Worm (Caenorhabditis elegans) whole organism, midembryonic: ENCODE measurements around the gene trpa-1.

Experiments
- T22C8.4 ChIP-seq: fragments of 200-800 bp; sonication (Bioruptor generic); IDR thresholded peaks from 2 replicates; pipeline ENCODE4 v1.3.6; 2022; ENCODE audit warnings: missing genetic modification characterization, missing compliant biosample characterization
- cog-1 ChIP-seq: sonication (generic microtip); optimal IDR thresholded peaks from 2 replicates; lab custom pipeline; 2016; ENCODE audit warnings: missing genetic modification characterization, missing compliant biosample characterization
- flt-1 ChIP-seq: fragments of 200-800 bp; sonication (Bioruptor generic); IDR thresholded peaks from 2 replicates; pipeline ENCODE4 v1.3.6; 2022; ENCODE audit warnings: missing genetic modification characterization, missing compliant biosample characterization
- klf-2 ChIP-seq: fragments of 200-800 bp; sonication (Bioruptor generic); conservative IDR thresholded peaks from 2 replicates; pipeline ENCODE4 v1.3.6; 2022; ENCODE audit warnings: missing genetic modification reagents, missing genetic modification characterization, missing compliant biosample characterization
- med-1 ChIP-seq: sonication (generic microtip); optimal IDR thresholded peaks from 2 replicates; lab custom pipeline; 2017; ENCODE audit warnings: missing genetic modification characterization, mild to moderate bottlenecking, missing compliant biosample characterization, antibody characterized with exemption, missing genetic modification reagents; ENCODE audit not compliant: insufficient read depth
- ref-1 ChIP-seq: fragments of 200-800 bp; sonication (Bioruptor generic); conservative IDR thresholded peaks from 2 replicates; pipeline ENCODE4 v1.3.6; 2022; ENCODE audit warnings: missing genetic modification reagents, missing genetic modification characterization, missing compliant biosample characterization
- tab-1 ChIP-seq: fragments of 200-800 bp; sonication (Bioruptor generic); IDR thresholded peaks from 2 replicates; pipeline ENCODE4 v1.3.6; 2022; ENCODE audit warnings: missing genetic modification characterization, missing compliant biosample characterization
- ztf-23 ChIP-seq: fragments of 200-800 bp; sonication (Bioruptor generic); IDR thresholded peaks from 2 replicates; pipeline ENCODE4 v1.3.6; 2022; ENCODE audit warnings: missing genetic modification reagents, missing genetic modification characterization, missing compliant biosample characterization
- ztf-29 ChIP-seq: fragments of 200-800 bp; sonication (Bioruptor generic); IDR thresholded peaks from 2 replicates; pipeline ENCODE4 v1.3.6; 2022; ENCODE audit warnings: missing genetic modification reagents, missing genetic modification characterization, missing compliant biosample characterization

The trpa-1 gene

DNA sequence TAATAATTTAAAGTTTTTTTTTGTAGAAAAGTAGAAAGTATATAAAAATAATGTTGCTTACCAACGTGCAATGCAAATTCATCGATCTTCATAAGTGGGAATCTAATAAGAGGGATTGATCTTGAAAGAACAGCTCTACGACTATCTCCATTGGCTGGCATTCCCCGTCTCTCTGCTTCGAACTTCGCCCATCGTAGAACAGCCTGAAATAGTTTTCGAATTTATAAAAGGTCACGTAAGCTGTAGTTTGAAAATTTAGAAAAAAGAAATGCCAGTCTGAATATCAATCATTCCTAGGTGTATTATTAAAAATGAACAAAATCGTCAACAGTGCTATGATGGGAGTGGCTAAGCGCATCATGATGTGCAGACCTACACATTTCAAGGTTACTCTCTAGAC lies 12.4 kb upstream of the trpa-1 start, which contains the start of gene F38H4.5:
F38H4.5 (plus strand) TSS at position 301 of the 400 bp plus-strand sequence.
- TF ChIP-seq T22C8.4 (GFP tag; lab: Robert Waterston, UW) (no peak), flt-1 (GFP tag; lab: Robert Waterston, UW) (no peak), med-1 (GFP tag; lab: Kevin White, UChicago) (no peak), tab-1 (no peak), klf-2 (GFP tag; lab: Robert Waterston, UW) (no peak), ref-1 (no peak), ztf-29 (no peak), cog-1 (tag; lab: Kevin White, UChicago) (no peak), ztf-23 (GFP tag; lab: Robert Waterston, UW) (no peak)

ce11 chrIV:11854777-11855176 lies 9.5 kb upstream of the trpa-1 start, which contains the start of gene tag-30:
Gene tag-30, minus strand, starts transcription at chrIV:11855159.
- TF ChIP-seq tab-1, result no peak
- no peak for TF ChIP-seq T22C8.4 (GFP tag; lab: Robert Waterston, UW)
- no peak for TF ChIP-seq cog-1 (tag; lab: Kevin White, UChicago)

DNA sequence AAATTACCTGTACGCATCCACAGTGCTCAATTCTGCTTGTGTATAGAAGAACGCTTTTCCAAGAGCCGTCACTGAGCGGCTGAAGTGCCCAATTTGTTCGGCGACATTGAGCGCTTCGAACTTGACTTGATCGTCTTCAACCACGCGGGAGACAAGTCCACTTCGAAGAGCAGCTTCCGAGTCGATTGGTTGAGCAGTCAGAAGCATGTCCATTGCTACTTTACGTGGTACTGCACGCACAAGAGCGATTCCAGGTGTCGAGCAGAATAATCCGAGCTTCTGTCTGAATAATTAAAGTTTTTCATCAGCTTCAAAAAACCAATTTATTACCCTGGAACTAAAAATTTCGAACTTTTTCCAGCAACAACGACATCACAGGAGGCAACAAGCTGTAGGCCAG lies 8.9 kb upstream of the trpa-1 start:
- TF ChIP-seq tab-1 (no peak), T22C8.4 (GFP tag; lab: Robert Waterston, UW) (no peak), flt-1 (GFP tag; lab: Robert Waterston, UW) (no peak), ztf-29 (no peak), ztf-23 (GFP tag; lab: Robert Waterston, UW) (no peak), ref-1 (no peak)

DNA sequence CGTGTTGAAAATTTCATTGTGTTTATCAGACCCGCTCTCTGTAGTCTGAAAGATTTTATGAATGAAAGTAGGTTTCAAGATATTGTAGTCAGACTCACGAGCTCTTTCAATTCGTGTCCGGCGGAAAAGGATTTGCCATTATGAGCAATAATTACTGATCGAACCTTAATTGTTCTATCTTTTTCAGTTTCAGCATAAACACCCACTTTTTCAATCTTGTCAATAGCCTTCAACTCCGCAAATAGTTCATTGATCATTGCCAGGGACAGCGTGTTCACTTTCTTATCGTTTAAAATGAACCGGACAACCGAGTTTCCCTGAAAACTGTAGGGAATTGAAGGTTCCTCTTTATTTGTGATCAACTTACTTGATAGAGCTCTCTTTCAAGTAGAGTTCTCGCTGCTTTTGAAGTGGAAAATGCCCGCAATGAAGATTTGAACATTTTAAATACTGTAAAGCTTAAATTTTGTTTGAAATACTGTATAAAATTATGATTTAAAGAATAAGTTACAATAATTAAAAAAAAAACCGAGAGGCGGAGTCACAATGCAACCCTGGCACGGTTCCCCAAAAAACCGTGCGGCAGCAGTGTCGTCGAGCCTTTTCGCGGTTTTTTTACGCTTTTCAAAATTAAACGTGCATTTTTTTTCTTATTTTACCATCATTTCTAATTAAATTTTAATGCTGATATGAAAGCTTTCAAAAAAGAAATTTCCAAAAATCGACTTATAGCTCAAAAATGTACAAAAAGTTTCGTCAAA lies 8.2 kb upstream of the trpa-1 start, which contains the start of gene ech-2:
ech-2 (minus strand) TSS at position 452 of the 761 bp plus-strand sequence.
- no peak for TF ChIP-seq flt-1 (GFP tag; lab: Robert Waterston, UW)
- TF ChIP-seq klf-2 (GFP tag; lab: Robert Waterston, UW), result no peak
- no peak for TF ChIP-seq cog-1 (tag; lab: Kevin White, UChicago)
- TF ChIP-seq med-1 (GFP tag; lab: Kevin White, UChicago), result no peak
- TF ChIP-seq ztf-29, result no peak
- no peak for TF ChIP-seq ztf-23 (GFP tag; lab: Robert Waterston, UW)
- TF ChIP-seq ref-1, result no peak
- TF ChIP-seq T22C8.4 (GFP tag; lab: Robert Waterston, UW), result no peak
- no peak for TF ChIP-seq tab-1

- no peak for TF ChIP-seq ref-1
- TF ChIP-seq ztf-29, result no peak
- peak; percentile 53 for TF ChIP-seq cog-1 (tag; lab: Kevin White, UChicago)
These were observed 7.2 kb upstream of the trpa-1 start for ce11 chrIV:11857159-11857565.

ce11 chrIV:11858142-11858541 lies 6.2 kb upstream of the trpa-1 start, which contains the start of gene let-92:
Gene let-92, plus strand, starts transcription at chrIV:11858442.
- TF ChIP-seq T22C8.4 (GFP tag; lab: Robert Waterston, UW) (no peak), cog-1 (tag; lab: Kevin White, UChicago) (no peak), med-1 (GFP tag; lab: Kevin White, UChicago) (no peak), klf-2 (GFP tag; lab: Robert Waterston, UW) (no peak), tab-1 (no peak), ztf-23 (GFP tag; lab: Robert Waterston, UW) (no peak), flt-1 (GFP tag; lab: Robert Waterston, UW) (no peak), ztf-29 (no peak), ref-1 (no peak)

ce11 chrIV:11859995-11860605 lies 4.2 kb upstream of the trpa-1 start, which contains the start of gene mob-1:
Gene mob-1, plus strand, starts transcription at chrIV:11860555.
- no peak for TF ChIP-seq flt-1 (GFP tag; lab: Robert Waterston, UW)
- no peak for TF ChIP-seq tab-1
- TF ChIP-seq med-1 (GFP tag; lab: Kevin White, UChicago), result no peak
- no peak for TF ChIP-seq ztf-23 (GFP tag; lab: Robert Waterston, UW)
- no peak for TF ChIP-seq T22C8.4 (GFP tag; lab: Robert Waterston, UW)
- TF ChIP-seq ref-1, result no peak
- TF ChIP-seq cog-1 (tag; lab: Kevin White, UChicago), result no peak
- TF ChIP-seq klf-2 (GFP tag; lab: Robert Waterston, UW), result no peak
- TF ChIP-seq ztf-29, result no peak

ce11 chrIV:11863428-11863827 lies 898 bp upstream of the trpa-1 start:
- no peak for TF ChIP-seq ztf-23 (GFP tag; lab: Robert Waterston, UW)
- TF ChIP-seq tab-1, result no peak
- TF ChIP-seq ztf-29, result no peak
- TF ChIP-seq klf-2 (GFP tag; lab: Robert Waterston, UW), result no peak
- no peak for TF ChIP-seq ref-1
- TF ChIP-seq cog-1 (tag; lab: Kevin White, UChicago), result no peak
- no peak for TF ChIP-seq T22C8.4 (GFP tag; lab: Robert Waterston, UW)
- TF ChIP-seq med-1 (GFP tag; lab: Kevin White, UChicago), result no peak
- TF ChIP-seq flt-1 (GFP tag; lab: Robert Waterston, UW), result no peak

ce11 chrIV:11867652-11868232 lies 3.4 kb downstream of the trpa-1 start:
- TF ChIP-seq med-1 (GFP tag; lab: Kevin White, UChicago) (no peak), klf-2 (GFP tag; lab: Robert Waterston, UW) (no peak), ztf-29 (no peak), T22C8.4 (GFP tag; lab: Robert Waterston, UW) (no peak), cog-1 (tag; lab: Kevin White, UChicago) (no peak), tab-1 (no peak), ztf-23 (GFP tag; lab: Robert Waterston, UW) (no peak), flt-1 (GFP tag; lab: Robert Waterston, UW) (no peak), ref-1 (no peak)
